Worm (Caenorhabditis elegans): ENCODE results near the gene pqn-65.

DNA sequence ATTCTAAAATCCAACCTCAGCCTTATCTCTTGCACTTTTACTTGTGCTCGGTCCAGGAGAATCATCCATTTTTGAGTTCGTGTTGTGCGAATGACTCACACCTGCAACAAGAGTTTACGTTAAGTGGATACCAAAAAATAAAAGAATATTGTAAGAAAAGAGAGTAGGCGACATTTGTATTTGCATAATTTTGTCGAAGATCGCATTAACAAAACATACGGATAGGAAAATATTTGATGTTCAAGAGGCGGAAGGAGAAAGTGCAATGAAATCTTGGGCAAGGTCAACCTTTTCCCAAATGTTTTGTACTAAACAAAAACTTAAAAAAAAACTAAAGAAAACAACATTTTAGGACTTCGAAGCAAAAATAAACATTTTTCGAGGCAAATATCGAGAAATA lies 13.6 kb downstream of the pqn-65 start, which contains the start of gene spat-3:
- TF ChIP-seq Y53G8AR.9 (GFP tag; conservative IDR thresholded peaks at IDR 0.05) = no peak
- no peak for TF ChIP-seq pha-4 (tag; optimal IDR thresholded peaks at IDR 0.05)
- TF ChIP-seq C17E4.6 (GFP tag; IDR thresholded peaks at IDR 0.05) = no peak
- TF ChIP-seq snpc-4 (GFP tag; optimal IDR thresholded peaks at IDR 0.05) = no peak
- no peak for TF ChIP-seq snpc-4 (tag; optimal IDR thresholded peaks at IDR 0.05)
- no peak for TF ChIP-seq akir-1 (GFP tag; optimal IDR thresholded peaks at IDR 0.05)
- no peak for TF ChIP-seq nhr-179 (tag; optimal IDR thresholded peaks at IDR 0.05)
- TF ChIP-seq unc-130 (GFP tag; optimal IDR thresholded peaks at IDR 0.05) = no peak
- no peak for TF ChIP-seq B0261.1 (tag; optimal IDR thresholded peaks at IDR 0.05)
- no peak for TF ChIP-seq snpc-1.1 (tag; optimal IDR thresholded peaks at IDR 0.05; ENCODE audit: insufficient read depth)
- no peak for TF ChIP-seq ama-1 (optimal IDR thresholded peaks at IDR 0.05)
- TF ChIP-seq ama-1 (GFP tag; optimal IDR thresholded peaks at IDR 0.05) = no peak
- TF ChIP-seq efl-1 (GFP tag; optimal IDR thresholded peaks at IDR 0.05) = no peak
